Fruit fly (Drosophila melanogaster) whole organism, embryonic: ENCODE measurements around the gene CG11723.

Experiments used
- Atf6 ChIP-seq: fragments of 200-800 bp; sonication (Bioruptor generic); IDR thresholded peaks from 2 replicates; pipeline ENCODE4 v1.3.6; 2022; ENCODE audit warnings: missing biosample characterization, missing genetic modification characterization
- CG11085 ChIP-seq: fragments of 200-800 bp; sonication (Bioruptor generic); IDR thresholded peaks from 2 replicates; pipeline ENCODE4 v1.3.6; 2022; ENCODE audit warnings: missing biosample characterization, missing genetic modification characterization
- CG11504 ChIP-seq: fragments of 200-800 bp; sonication (Bioruptor generic); optimal IDR thresholded peaks from 3 replicates; lab custom pipeline; 2019; ENCODE audit warnings: missing biosample characterization, mild to moderate bottlenecking, missing genetic modification characterization, moderate library complexity
- CG12071 ChIP-seq: fragments of 200-800 bp; sonication (Bioruptor generic); optimal IDR thresholded peaks from 3 replicates; lab custom pipeline; 2018; ENCODE audit warnings: missing biosample characterization, mild to moderate bottlenecking, missing genetic modification characterization
- CG12219 ChIP-seq: fragments of 200-800 bp; sonication (Bioruptor generic); optimal IDR thresholded peaks from 3 replicates; lab custom pipeline; 2018; ENCODE audit warnings: missing biosample characterization, mild to moderate bottlenecking, missing genetic modification characterization
- CG12236 ChIP-seq: fragments of 200-800 bp; sonication (Bioruptor generic); optimal IDR thresholded peaks from 2 replicates; lab custom pipeline; 2016; ENCODE audit warnings: missing biosample characterization, missing genetic modification characterization
- CG15269 ChIP-seq: fragments of 200-800 bp; sonication (Bioruptor generic); optimal IDR thresholded peaks from 2 replicates; lab custom pipeline; 2018; ENCODE audit warnings: missing biosample characterization, mild to moderate bottlenecking, missing genetic modification characterization, moderate library complexity
- CG16813 ChIP-seq: fragments of 200-800 bp; sonication (Bioruptor generic); IDR thresholded peaks from 3 replicates; pipeline ENCODE4 v1.3.6; 2022; ENCODE audit warnings: missing biosample characterization, missing genetic modification characterization; ENCODE audit not compliant: partially characterized antibody
- CG2678 ChIP-seq: fragments of 200-800 bp; sonication (Bioruptor generic); optimal IDR thresholded peaks from 3 replicates; lab custom pipeline; 2019; ENCODE audit warnings: missing biosample characterization, mild to moderate bottlenecking, missing genetic modification characterization, moderate library complexity
- CG2889 ChIP-seq: fragments of 200-800 bp; sonication (Bioruptor generic); IDR thresholded peaks from 3 replicates; pipeline ENCODE4 v1.3.6; 2022; ENCODE audit warnings: missing biosample characterization, missing genetic modification characterization
- CG3065 ChIP-seq: fragments of 200-800 bp; sonication (Bioruptor generic); optimal IDR thresholded peaks from 2 replicates; lab custom pipeline; 2016; ENCODE audit warnings: missing biosample characterization, missing genetic modification characterization
- CG3281 ChIP-seq: fragments of 200-800 bp; sonication (Bioruptor generic); optimal IDR thresholded peaks from 3 replicates; lab custom pipeline; 2017; ENCODE audit warnings: missing biosample characterization, mild to moderate bottlenecking, missing genetic modification characterization
- CG34376 ChIP-seq: fragments of 200-800 bp; sonication (Bioruptor generic); optimal IDR thresholded peaks from 2 replicates; lab custom pipeline; 2018; ENCODE audit warnings: missing biosample characterization, mild to moderate bottlenecking, missing genetic modification characterization
- CG4328 ChIP-seq: fragments of 200-800 bp; sonication (Bioruptor generic); optimal IDR thresholded peaks from 3 replicates; lab custom pipeline; 2017; ENCODE audit warnings: missing biosample characterization, missing genetic modification reagents, missing genetic modification characterization
- CG5953 ChIP-seq: fragments of 200-800 bp; sonication (Bioruptor generic); IDR thresholded peaks from 2 replicates; pipeline ENCODE4 v1.3.6; 2022; ENCODE audit warnings: missing biosample characterization, missing genetic modification characterization
- CG6689 ChIP-seq: fragments of 200-800 bp; sonication (Bioruptor generic); IDR thresholded peaks from 2 replicates; pipeline ENCODE4 v1.3.6; 2022; ENCODE audit warnings: missing biosample characterization, missing genetic modification characterization
- CG6813 ChIP-seq: fragments of 200-800 bp; sonication (Bioruptor generic); optimal IDR thresholded peaks from 2 replicates; lab custom pipeline; 2017; ENCODE audit warnings: missing biosample characterization, missing genetic modification characterization, mild to moderate bottlenecking, moderate library complexity, missing genetic modification reagents
- CG7928 ChIP-seq: fragments of 200-800 bp; sonication (Bioruptor generic); optimal IDR thresholded peaks from 2 replicates; lab custom pipeline; 2017; ENCODE audit warnings: missing biosample characterization, mild to moderate bottlenecking, missing genetic modification characterization
- CG8290 ChIP-seq, 3 experiments: fragments of 200-800 bp; sonication (Bioruptor generic); optimal IDR thresholded peaks; 2 replicates each; lab custom pipeline; 2016 to 2019; ENCODE audit warnings: missing biosample characterization in 3 of 3, missing genetic modification characterization in 3 of 3, mild to moderate bottlenecking in 2 of 3, moderate library complexity in 1 of 3
- CG8765 ChIP-seq: fragments of 200-800 bp; sonication (Bioruptor generic); IDR thresholded peaks from 2 replicates; pipeline ENCODE4 v1.3.6; 2022; ENCODE audit warnings: missing biosample characterization, missing genetic modification characterization
- CG9609 ChIP-seq: fragments of 200-800 bp; sonication (Bioruptor generic); optimal IDR thresholded peaks from 3 replicates; lab custom pipeline; 2016; ENCODE audit warnings: missing biosample characterization, missing genetic modification characterization
- CoRest ChIP-seq: fragments of 200-800 bp; sonication (Bioruptor generic); optimal IDR thresholded peaks from 3 replicates; lab custom pipeline; 2018; ENCODE audit warnings: missing biosample characterization, mild to moderate bottlenecking, missing genetic modification characterization, moderate library complexity
- Fer1 ChIP-seq: fragments of 200-800 bp; sonication (Bioruptor generic); optimal IDR thresholded peaks from 2 replicates; lab custom pipeline; 2017; ENCODE audit warnings: missing biosample characterization, mild to moderate bottlenecking, missing genetic modification characterization
- Hmr ChIP-seq: fragments of 200-800 bp; sonication (Bioruptor generic); optimal IDR thresholded peaks from 3 replicates; lab custom pipeline; 2017; ENCODE audit warnings: mild to moderate bottlenecking, missing biosample characterization, missing genetic modification reagents, missing genetic modification characterization
- Myb ChIP-seq: fragments of 200-800 bp; sonication (Bioruptor generic); optimal IDR thresholded peaks from 2 replicates; lab custom pipeline; 2016; ENCODE audit warnings: missing biosample characterization, missing genetic modification characterization
- Rfx ChIP-seq: fragments of 200-800 bp; sonication (Bioruptor generic); IDR thresholded peaks from 2 replicates; pipeline ENCODE4 v1.3.6; 2022; ENCODE audit warnings: missing biosample characterization, missing genetic modification characterization
- Ssrp ChIP-seq: fragments of 200-800 bp; sonication (Bioruptor generic); optimal IDR thresholded peaks from 2 replicates; lab custom pipeline; 2018; ENCODE audit warnings: missing biosample characterization, mild to moderate bottlenecking, missing genetic modification characterization, moderate library complexity
- Tbp ChIP-seq: fragments of >200 bp; optimal IDR thresholded peaks from 2 replicates; lab custom pipeline; 2018; ENCODE audit warnings: missing biosample characterization, missing genetic modification characterization
- Xrp1 ChIP-seq: fragments of 200-800 bp; sonication (Bioruptor generic); IDR thresholded peaks from 2 replicates; pipeline ENCODE4 v1.3.6; 2022; ENCODE audit warnings: missing biosample characterization, missing genetic modification characterization
- ac ChIP-seq: fragments of 200-800 bp; sonication (Bioruptor generic); optimal IDR thresholded peaks from 3 replicates; lab custom pipeline; 2017; ENCODE audit warnings: missing biosample characterization, mild to moderate bottlenecking, missing genetic modification characterization
- ato ChIP-seq: fragments of 200-800 bp; sonication (Bioruptor generic); IDR thresholded peaks from 2 replicates; pipeline ENCODE4 v1.3.6; 2022; ENCODE audit warnings: missing biosample characterization, missing genetic modification characterization; ENCODE audit not compliant: partially characterized antibody
- btn ChIP-seq: fragments of 200-800 bp; sonication (Bioruptor generic); optimal IDR thresholded peaks from 2 replicates; lab custom pipeline; 2016; ENCODE audit warnings: missing biosample characterization, missing genetic modification characterization
- corto ChIP-seq: fragments of 200-800 bp; sonication (Bioruptor generic); optimal IDR thresholded peaks from 2 replicates; lab custom pipeline; 2016; ENCODE audit warnings: missing biosample characterization, mild to moderate bottlenecking, missing genetic modification characterization, moderate library complexity
- crol ChIP-seq: fragments of 200-800 bp; sonication (Bioruptor generic); IDR thresholded peaks from 2 replicates; pipeline ENCODE4 v1.3.6; 2022; ENCODE audit warnings: missing biosample characterization, missing genetic modification characterization
- dm ChIP-seq: fragments of 200-800 bp; sonication (Bioruptor generic); optimal IDR thresholded peaks from 3 replicates; lab custom pipeline; 2016; ENCODE audit warnings: missing biosample characterization, missing genetic modification characterization
- dpn ChIP-seq, 2 experiments: fragments of 200-800 bp; sonication (Bioruptor generic); optimal IDR thresholded peaks; 3 replicates each; lab custom pipeline; 2016; ENCODE audit warnings: missing biosample characterization in 2 of 2, missing genetic modification characterization in 2 of 2
- fd96Cb ChIP-seq: fragments of 200-800 bp; sonication (Bioruptor generic); optimal IDR thresholded peaks from 2 replicates; lab custom pipeline; 2018; ENCODE audit warnings: missing biosample characterization, mild to moderate bottlenecking, missing genetic modification characterization, moderate library complexity
- grau ChIP-seq: fragments of 200-800 bp; optimal IDR thresholded peaks from 3 replicates; lab custom pipeline; 2019; ENCODE audit warnings: missing biosample characterization, mild to moderate bottlenecking, missing genetic modification characterization, moderate library complexity
- her ChIP-seq: fragments of 200-800 bp; sonication (Bioruptor generic); optimal IDR thresholded peaks from 2 replicates; lab custom pipeline; 2016; ENCODE audit warnings: missing biosample characterization, missing genetic modification characterization
- hkb ChIP-seq, 2 experiments: fragments of 200-800 bp in 1 of 2; fragments of >200 bp in 1 of 2; sonication (Bioruptor generic) in 1 of 2; IDR thresholded peaks in 1 of 2; optimal IDR thresholded peaks in 1 of 2; 2 replicates each; pipeline versions ENCODE4 v1.3.6 to Lab custom; 2017 to 2022; ENCODE audit warnings: missing biosample characterization in 1 of 2, missing genetic modification characterization in 1 of 2
- ind ChIP-seq: fragments of 200-800 bp; sonication (Bioruptor generic); optimal IDR thresholded peaks from 3 replicates; lab custom pipeline; 2016; ENCODE audit warnings: missing biosample characterization, missing genetic modification characterization
- ken ChIP-seq: fragments of 200-800 bp; sonication (Bioruptor generic); IDR thresholded peaks from 3 replicates; pipeline ENCODE4 v1.3.6; 2022; ENCODE audit warnings: missing biosample characterization, missing genetic modification characterization
- lab ChIP-seq: fragments of 200-800 bp; sonication (Bioruptor generic); optimal IDR thresholded peaks from 3 replicates; lab custom pipeline; 2017; ENCODE audit warnings: missing biosample characterization, missing genetic modification characterization, mild to moderate bottlenecking, moderate library complexity, missing genetic modification reagents
- pb ChIP-seq: fragments of 200-800 bp; sonication (Bioruptor generic); optimal IDR thresholded peaks from 3 replicates; lab custom pipeline; 2016; ENCODE audit warnings: missing biosample characterization, missing genetic modification characterization
- psq ChIP-seq: fragments of 200-800 bp; sonication (Bioruptor generic); optimal IDR thresholded peaks from 2 replicates; lab custom pipeline; 2017; ENCODE audit warnings: missing biosample characterization, missing genetic modification characterization
- tap ChIP-seq: fragments of 200-800 bp; optimal IDR thresholded peaks from 3 replicates; lab custom pipeline; 2019; ENCODE audit warnings: missing biosample characterization, mild to moderate bottlenecking, missing genetic modification characterization, moderate library complexity
- tgo ChIP-seq: fragments of 200-800 bp; sonication (Bioruptor generic); IDR thresholded peaks from 3 replicates; pipeline ENCODE4 v1.3.6; 2022; ENCODE audit warnings: missing biosample characterization, missing genetic modification characterization
- tio ChIP-seq: fragments of 200-800 bp; sonication (Bioruptor generic); optimal IDR thresholded peaks from 2 replicates; lab custom pipeline; 2017; ENCODE audit warnings: missing biosample characterization, missing genetic modification characterization, inconsistent platforms
- vfl ChIP-seq: fragments of 200-800 bp; sonication (Bioruptor generic); optimal IDR thresholded peaks from 2 replicates; lab custom pipeline; 2016; ENCODE audit warnings: missing biosample characterization, missing genetic modification characterization

Gene CG11723

DNA sequence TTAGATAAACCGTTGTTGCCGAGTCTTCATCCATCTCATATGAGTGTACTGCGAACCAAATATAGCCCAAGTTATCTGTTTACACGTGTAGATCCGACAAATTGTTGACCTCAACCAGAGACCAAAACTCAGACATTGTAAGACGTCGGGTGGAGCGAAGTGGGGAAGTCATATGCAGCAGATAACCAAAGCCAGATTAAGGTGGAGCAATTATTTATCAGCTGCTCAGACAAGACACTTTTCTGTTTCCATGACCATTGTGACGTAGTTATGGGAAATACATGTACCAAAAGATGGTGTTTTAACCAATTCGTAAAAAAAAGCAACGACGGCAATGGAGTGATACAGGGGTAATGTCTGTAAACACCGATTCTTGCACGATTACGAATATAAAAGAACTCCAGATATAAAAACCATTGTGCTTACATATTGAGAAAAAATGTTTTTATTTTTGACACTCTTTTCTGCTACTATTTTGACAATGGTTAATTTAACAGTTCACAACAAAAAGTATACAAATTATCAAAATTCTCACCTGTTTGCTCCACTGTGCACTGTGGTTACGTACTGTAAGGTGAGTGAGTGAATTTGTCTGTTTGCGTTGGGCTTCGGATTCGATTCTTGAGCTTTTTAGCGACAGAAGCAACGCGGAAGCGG lies 30.4 kb upstream of the CG11723 start (continued):
- peak; percentile 54 for TF ChIP-seq CG11504 (tag; lab: Kevin White, UChicago)
- TF ChIP-seq CG3065, result peak; percentile 29
- no peak for TF ChIP-seq psq (GFP tag; lab: Kevin White, UChicago)
- TF ChIP-seq CG9609, result peak; percentile 28
- peak; percentile 53 for TF ChIP-seq ind
- no peak for TF ChIP-seq Tbp (GFP tag; lab: Kevin White, UChicago)
- TF ChIP-seq fd96Cb (tag; lab: Kevin White, UChicago), result peak; percentile 49
- TF ChIP-seq Rfx, result peak; percentile 62; the same call in 1 of the 2 replicates
- TF ChIP-seq Xrp1 (GFP tag; lab: Robert Waterston, UW), result peak; percentile 54; the same call in 1 of the 2 replicates
- no peak for TF ChIP-seq CG12219 (GFP tag; lab: Kevin White, UChicago)
- peak; percentile 45 for TF ChIP-seq pb (GFP tag; lab: Kevin White, UChicago)
- peak; percentile 53 for TF ChIP-seq corto (GFP tag; lab: Kevin White, UChicago)
- TF ChIP-seq ken, result no peak
- TF ChIP-seq CG5953, result no peak
- peak; percentile 58; the same call in 1 of the 2 replicates for TF ChIP-seq Atf6
- TF ChIP-seq CG12236, result peak; percentile 1
- TF ChIP-seq CG4328 (GFP tag; lab: Kevin White, UChicago), result no peak
- no peak for TF ChIP-seq btn (GFP tag; lab: Kevin White, UChicago)
- peak; percentile 46 for TF ChIP-seq Myb (GFP tag; lab: Kevin White, UChicago)
- TF ChIP-seq CG2678 (tag; lab: Kevin White, UChicago), result peak; percentile 53
- TF ChIP-seq CG34376 (GFP tag; lab: Kevin White, UChicago), result no peak
- TF ChIP-seq Ssrp (tag; lab: Kevin White, UChicago), result peak; percentile 11
- peak; percentile 29; the same call in 1 of the 3 replicates for TF ChIP-seq tgo
- TF ChIP-seq CG11085 (GFP tag; lab: Robert Waterston, UW), result no peak
- TF ChIP-seq Fer1 (GFP tag; lab: Kevin White, UChicago), result peak; percentile 43
- TF ChIP-seq dm (GFP tag; lab: Kevin White, UChicago), result no peak
- TF ChIP-seq grau, result peak; percentile 61
- peak; percentile 30 for TF ChIP-seq vfl (GFP tag; lab: Kevin White, UChicago)
- TF ChIP-seq CG3281 (GFP tag; lab: Kevin White, UChicago), result peak; percentile 49
- TF ChIP-seq tap (tag; lab: Kevin White, UChicago), result peak; percentile 2
- no peak for TF ChIP-seq ato (GFP tag; lab: Robert Waterston, UW)
- TF ChIP-seq CG15269 (tag; lab: Kevin White, UChicago), result peak; percentile 39
- TF ChIP-seq ac, result no peak
- TF ChIP-seq hkb (optimal IDR thresholded peaks at IDR 0.05; lab: Kevin White, UChicago), result no peak
- TF ChIP-seq hkb (GFP tag; IDR thresholded peaks at IDR 0.05; lab: Robert Waterston, UW), result peak; percentile 36; the same call in 1 of the 2 replicates
- no peak for TF ChIP-seq CG12071 (GFP tag; lab: Kevin White, UChicago)
- no peak for TF ChIP-seq CG2889 (GFP tag; lab: Robert Waterston, UW)
- peak; percentile 23 for TF ChIP-seq her (GFP tag; lab: Kevin White, UChicago)

DNA sequence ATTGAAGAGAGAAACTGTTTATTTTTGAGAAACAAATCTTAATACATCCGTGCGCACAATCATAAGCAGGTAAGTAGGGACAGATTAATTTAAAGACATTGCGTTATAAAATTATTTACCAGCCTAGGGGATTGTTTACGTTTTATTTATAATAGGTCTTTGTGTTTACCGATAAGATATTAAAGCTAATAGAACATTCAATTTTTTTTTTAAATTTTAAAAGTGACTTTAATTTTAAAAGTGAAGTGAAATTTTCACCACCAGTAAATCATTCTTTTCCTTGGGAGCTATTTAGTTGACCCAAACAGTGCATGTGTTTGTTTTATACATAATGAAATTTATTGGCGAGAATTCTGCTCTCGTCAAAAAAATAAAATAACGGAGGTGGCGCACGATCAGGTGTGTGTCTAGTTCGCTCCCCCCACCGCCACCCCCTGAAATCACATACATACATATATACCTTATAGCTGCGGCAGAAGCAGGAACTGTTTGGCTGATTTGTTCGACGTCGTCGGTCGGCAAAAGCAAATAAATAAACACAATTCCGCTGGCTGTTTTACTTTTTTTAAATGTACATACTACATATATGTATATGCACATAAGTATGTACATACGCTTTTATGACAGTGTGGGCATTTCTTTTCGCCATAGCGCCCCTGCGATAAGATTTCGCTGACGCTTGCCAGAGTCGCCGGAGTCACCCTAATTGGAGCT lies 29.0 kb upstream of the CG11723 start:
- TF ChIP-seq CG16813 (GFP tag; lab: Robert Waterston, UW), result no peak
- peak; percentile 29; the same call in 1 of the 2 replicates for TF ChIP-seq CG6689 (GFP tag; lab: Robert Waterston, UW)
- no peak for TF ChIP-seq CG7928 (GFP tag; lab: Kevin White, UChicago)
- no peak for TF ChIP-seq CG8765 (GFP tag; lab: Robert Waterston, UW)
- no peak for TF ChIP-seq CG8290 (GFP tag; optimal IDR thresholded peaks at IDR 0.05; lab: Kevin White, UChicago)
- TF ChIP-seq CG8290 (tag; optimal IDR thresholded peaks at IDR 0.05; lab: Kevin White, UChicago), result peak in 1 of 2 experiments; percentile 18
- peak; percentile 26; the same call in 1 of the 2 replicates for TF ChIP-seq crol
- TF ChIP-seq tio (GFP tag; lab: Kevin White, UChicago), result peak; percentile 50
- peak; percentile 73 for TF ChIP-seq Hmr
- TF ChIP-seq CG6813 (GFP tag; lab: Kevin White, UChicago), result no peak
- TF ChIP-seq lab (GFP tag; lab: Kevin White, UChicago), result peak; percentile 68
- TF ChIP-seq CoRest (tag; lab: Kevin White, UChicago), result peak; percentile 76
- TF ChIP-seq dpn (GFP tag; optimal IDR thresholded peaks at IDR 0.05; lab: Kevin White, UChicago), result no peak
